Worm (Caenorhabditis elegans): Measurements from ENCODE around the gene T25B9.2.

DNA sequence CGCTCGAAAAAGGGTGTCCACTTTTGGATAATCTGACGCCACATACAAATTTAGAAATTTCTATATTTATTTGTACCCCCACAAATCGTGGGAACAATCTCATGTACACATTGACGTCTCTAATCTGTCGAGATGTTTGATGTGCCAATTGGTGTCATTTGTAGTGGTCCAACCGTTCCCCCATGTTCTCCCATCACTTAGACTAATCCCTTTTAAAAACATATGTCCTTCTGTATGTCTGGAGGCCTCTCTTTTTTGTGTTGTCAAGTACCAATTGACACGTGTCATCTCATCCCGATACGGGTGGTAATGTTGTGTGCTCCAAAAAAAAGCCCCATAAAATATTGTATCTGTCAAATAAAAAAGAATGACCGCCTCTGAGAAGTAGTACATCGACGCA, 6.3 kb downstream of the T25B9.2 start:
- TF ChIP-seq W03F9.2 (tag; optimal IDR thresholded peaks at IDR 0.05): no peak
- no peak for TF ChIP-seq him-1 (tag; optimal IDR thresholded peaks at IDR 0.05)
